Fruit fly (Drosophila melanogaster): ENCODE data around the gene CG14073.

The CG14073 gene

dm6 chr3L:18784562-18784961 lies 35.9 kb downstream of the CG14073 start (continued):
- TF ChIP-seq CG17385 (GFP tag; optimal IDR thresholded peaks at IDR 0.05): peak; percentile 49
- no peak for TF ChIP-seq MBD-R2 (GFP tag; IDR thresholded peaks at IDR 0.05)
- TF ChIP-seq CG17829 (tag; optimal IDR thresholded peaks at IDR 0.05): peak; percentile 5
- TF ChIP-seq CG7987 (GFP tag; optimal IDR thresholded peaks at IDR 0.05): no peak
- TF ChIP-seq bcd (GFP tag; optimal IDR thresholded peaks at IDR 0.05): peak; percentile 23
- no peak for TF ChIP-seq CG8478 (optimal IDR thresholded peaks at IDR 0.05)
- TF ChIP-seq tgo (GFP tag; IDR thresholded peaks at IDR 0.05): peak; percentile 81; the same call in 2 of the 3 replicates
- peak; percentile 57; the same call in 1 of the 2 replicates for TF ChIP-seq ap (GFP tag; IDR thresholded peaks at IDR 0.05)
- TF ChIP-seq tx (GFP tag; optimal IDR thresholded peaks at IDR 0.05): peak; percentile 49
- peak; percentile 79 for TF ChIP-seq dmrt99B (tag; optimal IDR thresholded peaks at IDR 0.05)
- TF ChIP-seq usp (GFP tag; optimal IDR thresholded peaks at IDR 0.05): no peak
- TF ChIP-seq slou (GFP tag; optimal IDR thresholded peaks at IDR 0.05): no peak
- TF ChIP-seq disco-r (GFP tag; optimal IDR thresholded peaks at IDR 0.05): no peak
- no peak for TF ChIP-seq twi (tag; optimal IDR thresholded peaks at IDR 0.05)
- no peak for TF ChIP-seq CG6813 (GFP tag; optimal IDR thresholded peaks at IDR 0.05)
- TF ChIP-seq CG6683 (GFP tag; optimal IDR thresholded peaks at IDR 0.05): no peak
- no peak for TF ChIP-seq CG1647 (GFP tag; optimal IDR thresholded peaks at IDR 0.05)
- no peak for TF ChIP-seq CG12236 (GFP tag; optimal IDR thresholded peaks at IDR 0.05)
- TF ChIP-seq CG16813 (GFP tag; IDR thresholded peaks at IDR 0.05; ENCODE audit: partially characterized antibody): no peak; the same call in 2 of the 3 replicates
- TF ChIP-seq CoRest (tag; optimal IDR thresholded peaks at IDR 0.05): peak; percentile 60
- TF ChIP-seq run (tag; optimal IDR thresholded peaks at IDR 0.05): peak; percentile 48
- TF ChIP-seq grau (tag; optimal IDR thresholded peaks at IDR 0.05): peak; percentile 57
- TF ChIP-seq HLHmδ (GFP tag; optimal IDR thresholded peaks at IDR 0.05): no peak
- TF ChIP-seq ewg (GFP tag; optimal IDR thresholded peaks at IDR 0.05): no peak
- TF ChIP-seq abd-A (tag; optimal IDR thresholded peaks at IDR 0.05): no peak
- TF ChIP-seq Ssrp (tag; optimal IDR thresholded peaks at IDR 0.05): peak; percentile 11
- TF ChIP-seq CG15269 (tag; optimal IDR thresholded peaks at IDR 0.05): peak; percentile 83
- peak; percentile 12 for TF ChIP-seq pho (GFP tag; optimal IDR thresholded peaks at IDR 0.05)
- TF ChIP-seq CG18764 (GFP tag; optimal IDR thresholded peaks at IDR 0.05): peak; percentile 4
- TF ChIP-seq Gsc (GFP tag; IDR thresholded peaks at IDR 0.05): no peak
- no peak for TF ChIP-seq pan (optimal IDR thresholded peaks at IDR 0.05)
- peak in 1 of 2 experiments; percentile 91 for TF ChIP-seq pan (GFP tag; optimal IDR thresholded peaks at IDR 0.05 in 1 of 2, IDR thresholded peaks at IDR 0.05 in 1 of 2)
- no peak for TF ChIP-seq MTF-1 (GFP tag; optimal IDR thresholded peaks at IDR 0.05; ENCODE audit: borderline replicate concordance)
- TF ChIP-seq CG17802 (tag; optimal IDR thresholded peaks at IDR 0.05): no peak
- TF ChIP-seq CG2889 (GFP tag; IDR thresholded peaks at IDR 0.05): peak; percentile 61; the same call in 2 of the 3 replicates
- TF ChIP-seq CG2202 (tag; optimal IDR thresholded peaks at IDR 0.05): no peak
- TF ChIP-seq Rfx (GFP tag; IDR thresholded peaks at IDR 0.05): peak; percentile 68
- TF ChIP-seq CG10274 (GFP tag; optimal IDR thresholded peaks at IDR 0.05): peak; percentile 35
- peak; percentile 13 for TF ChIP-seq CTCF (GFP tag; optimal IDR thresholded peaks at IDR 0.05)
- TF ChIP-seq NfI (GFP tag; optimal IDR thresholded peaks at IDR 0.05): peak; percentile 55
- TF ChIP-seq CG12659 (GFP tag; optimal IDR thresholded peaks at IDR 0.05): peak; percentile 44
- TF ChIP-seq Ets97D (GFP tag; optimal IDR thresholded peaks at IDR 0.05): peak; percentile 12
- peak; percentile 16 for TF ChIP-seq cato (GFP tag; optimal IDR thresholded peaks at IDR 0.05; ENCODE audit: borderline replicate concordance)
- no peak for TF ChIP-seq Dref (GFP tag; IDR thresholded peaks at IDR 0.05)
- peak; percentile 52 for TF ChIP-seq tap (tag; optimal IDR thresholded peaks at IDR 0.05)
- TF ChIP-seq HmgD (GFP tag; optimal IDR thresholded peaks at IDR 0.05): no peak
- peak; percentile 67; the same call in 1 of the 2 replicates for TF ChIP-seq Atf6 (GFP tag; IDR thresholded peaks at IDR 0.05)
- peak; percentile 17; the same call in 1 of the 2 replicates for TF ChIP-seq dati (GFP tag; IDR thresholded peaks at IDR 0.05)
- no peak for TF ChIP-seq ro (GFP tag; IDR thresholded peaks at IDR 0.05)
- peak; percentile 38 for TF ChIP-seq org-1 (GFP tag; optimal IDR thresholded peaks at IDR 0.05)
- TF ChIP-seq hbn (GFP tag; IDR thresholded peaks at IDR 0.05; ENCODE audit: partially characterized antibody): no peak
- no peak for TF ChIP-seq Tbp (GFP tag; optimal IDR thresholded peaks at IDR 0.05)

All from whole organism, embryonic.